Worm (Caenorhabditis elegans) whole organism, early embryonic: ENCODE data around the gene C14A4.7.

Source experiments
- B0310.2 ChIP-seq: sonication (generic microtip); optimal IDR thresholded peaks from 2 replicates; lab custom pipeline; 2016; ENCODE audit warnings: mild to moderate bottlenecking, missing genetic modification characterization, missing compliant biosample characterization
- F13C5.2 ChIP-seq: sonication (generic microtip); optimal IDR thresholded peaks from 2 replicates; lab custom pipeline; 2017; ENCODE audit warnings: mild to moderate bottlenecking, missing genetic modification characterization, inconsistent platforms, missing compliant biosample characterization
- ama-1 ChIP-seq: fragments of 150-350 bp; optimal IDR thresholded peaks from 2 replicates; lab custom pipeline; 2014
- ceh-13 ChIP-seq: fragments of 200-800 bp; sonication (Bioruptor generic); optimal IDR thresholded peaks from 2 replicates; lab custom pipeline; 2018; ENCODE audit warnings: mild to moderate bottlenecking, missing genetic modification characterization, missing compliant biosample characterization
- ets-7 ChIP-seq: sonication (generic microtip); optimal IDR thresholded peaks from 2 replicates; lab custom pipeline; 2016; ENCODE audit warnings: missing genotype, missing genetic modification characterization, missing compliant biosample characterization
- flt-1 ChIP-seq: fragments of 200-800 bp; sonication (Bioruptor generic); IDR thresholded peaks from 2 replicates; pipeline ENCODE4 v1.3.6; 2022; ENCODE audit warnings: missing genetic modification characterization, missing compliant biosample characterization
- hmbx-1 ChIP-seq: sonication (generic microtip); optimal IDR thresholded peaks from 2 replicates; lab custom pipeline; 2016; ENCODE audit warnings: mild to moderate bottlenecking, missing genetic modification characterization, missing compliant biosample characterization
- pes-1 ChIP-seq: fragments of 200-800 bp; sonication (Bioruptor generic); IDR thresholded peaks from 2 replicates; pipeline ENCODE4 v1.3.6; 2022; ENCODE audit warnings: missing genetic modification reagents, missing genetic modification characterization, missing compliant biosample characterization
- scrt-1 ChIP-seq: fragments of 200-800 bp; sonication (Bioruptor generic); IDR thresholded peaks from 2 replicates; pipeline ENCODE4 v1.3.6; 2022; ENCODE audit warnings: missing genetic modification characterization, missing compliant biosample characterization
- sea-1 ChIP-seq: fragments of 200-800 bp; sonication (Bioruptor generic); conservative IDR thresholded peaks from 2 replicates; pipeline ENCODE4 v1.3.6; 2022; ENCODE audit warnings: missing genetic modification characterization, missing compliant biosample characterization
- tbx-37 ChIP-seq: fragments of 200-800 bp; sonication (Bioruptor generic); conservative IDR thresholded peaks from 2 replicates; pipeline ENCODE4 v1.3.6; 2022; ENCODE audit warnings: missing genetic modification reagents, missing genetic modification characterization, missing compliant biosample characterization
- tra-4 ChIP-seq: sonication (generic microtip); optimal IDR thresholded peaks from 2 replicates; lab custom pipeline; 2017; ENCODE audit warnings: missing genetic modification characterization, missing compliant biosample characterization

- TF ChIP-seq ama-1 (lab: Kevin White, UChicago) = no peak
- no peak for TF ChIP-seq tra-4 (tag; lab: Kevin White, UChicago)
- no peak for TF ChIP-seq ceh-13 (GFP tag; lab: Kevin White, UChicago)
- no peak for TF ChIP-seq sea-1 (GFP tag; lab: Robert Waterston, UW)
- TF ChIP-seq flt-1 = no peak
- no peak for TF ChIP-seq scrt-1 (GFP tag; lab: Robert Waterston, UW)
- no peak for TF ChIP-seq pes-1
- TF ChIP-seq B0310.2 (tag; lab: Kevin White, UChicago) = no peak
- TF ChIP-seq hmbx-1 (tag; lab: Kevin White, UChicago) = no peak
- TF ChIP-seq ets-7 = no peak
- no peak for TF ChIP-seq tbx-37 (GFP tag; lab: Robert Waterston, UW)
- TF ChIP-seq F13C5.2 (tag; lab: Kevin White, UChicago) = no peak
Measured at ce11 chrII:10569498-10569897, 26.9 kb downstream of the C14A4.7 start.
